Fruit fly (Drosophila melanogaster): ENCODE data around the gene CG7739.

Gene CG7739

dm6 chr3L:15583504-15583903 is 20.6 kb upstream of the CG7739 start, which contains the start of gene AIMP2:
TSS of gene AIMP2 (plus strand) at chr3L:15583638.
- peak; percentile 44 for TF ChIP-seq rgr (GFP tag; optimal IDR thresholded peaks at IDR 0.05)
- no peak for TF ChIP-seq Hr83 (GFP tag; optimal IDR thresholded peaks at IDR 0.05; ENCODE audit: poor library complexity, severe bottlenecking)

dm6 chr3L:15580487-15580886 is 17.6 kb upstream of the CG7739 start, which contains the start of the genes mrn and CG12301:
TSS of gene mrn (minus strand) at chr3L:15580537.
TSS of gene CG12301 (plus strand) at chr3L:15580800.
- TF ChIP-seq Myc (optimal IDR thresholded peaks at IDR 0.05) = peak; percentile 80
- TF ChIP-seq Rel (GFP tag; optimal IDR thresholded peaks at IDR 0.05) = no peak
- TF ChIP-seq Rel (tag; optimal IDR thresholded peaks at IDR 0.05) = peak; percentile 85
- no peak for TF ChIP-seq tai (GFP tag; optimal IDR thresholded peaks at IDR 0.05)
- TF ChIP-seq Hr83 (GFP tag; optimal IDR thresholded peaks at IDR 0.05; ENCODE audit: poor library complexity, severe bottlenecking) = peak; percentile 94
- TF ChIP-seq OdsH (GFP tag; optimal IDR thresholded peaks at IDR 0.05) = peak; percentile 80
- TF ChIP-seq psq (GFP tag; optimal IDR thresholded peaks at IDR 0.05) = peak; percentile 65
- peak; percentile 87 for TF ChIP-seq rgr (GFP tag; optimal IDR thresholded peaks at IDR 0.05)
- TF ChIP-seq ey (GFP tag; optimal IDR thresholded peaks at IDR 0.05) = peak; percentile 81
- TF ChIP-seq woc (GFP tag; optimal IDR thresholded peaks at IDR 0.05) = no peak
- peak; percentile 43 for TF ChIP-seq CG9705 (GFP tag; optimal IDR thresholded peaks at IDR 0.05)
- peak; percentile 67 for TF ChIP-seq sv (GFP tag; optimal IDR thresholded peaks at IDR 0.05)
- TF ChIP-seq Sp1 (GFP tag; optimal IDR thresholded peaks at IDR 0.05) = no peak
- peak; percentile 93 for TF ChIP-seq HLH106 (tag; optimal IDR thresholded peaks at IDR 0.05)
- peak; percentile 97 for TF ChIP-seq h (GFP tag; optimal IDR thresholded peaks at IDR 0.05)

- TF ChIP-seq fru (GFP tag; optimal IDR thresholded peaks at IDR 0.05) (no peak), Rel (GFP tag; optimal IDR thresholded peaks at IDR 0.05) (no peak), Rel (tag; optimal IDR thresholded peaks at IDR 0.05) (no peak), brk (GFP tag; optimal IDR thresholded peaks at IDR 0.05) (no peak), Vsx2 (GFP tag; optimal IDR thresholded peaks at IDR 0.05; ENCODE audit: partially characterized antibody) (no peak)
Observed at dm6 chr3L:15576357-15576756, 13.5 kb upstream of the CG7739 start, which contains the start of gene Ufsp2. TSS of gene Ufsp2 (plus strand) at chr3L:15576570.

dm6 chr3L:15570571-15570970 is 7.7 kb upstream of the CG7739 start:
- TF ChIP-seq Myc (optimal IDR thresholded peaks at IDR 0.05) (no peak), usp (GFP tag; optimal IDR thresholded peaks at IDR 0.05) (no peak), pan (optimal IDR thresholded peaks at IDR 0.05) (no peak), Rel (GFP tag; optimal IDR thresholded peaks at IDR 0.05) (no peak), Rel (tag; optimal IDR thresholded peaks at IDR 0.05) (no peak), ey (GFP tag; optimal IDR thresholded peaks at IDR 0.05) (no peak), N (GFP tag; optimal IDR thresholded peaks at IDR 0.05) (no peak), Hr78 (GFP tag; optimal IDR thresholded peaks at IDR 0.05) (no peak), dmrt93B (GFP tag; optimal IDR thresholded peaks at IDR 0.05) (no peak), GATAd (GFP tag; optimal IDR thresholded peaks at IDR 0.05) (no peak), OdsH (GFP tag; optimal IDR thresholded peaks at IDR 0.05) (no peak)

dm6 chr3L:15568748-15569147 is 5.9 kb upstream of the CG7739 start:
- TF ChIP-seq Rel (GFP tag; optimal IDR thresholded peaks at IDR 0.05) = no peak
- peak; percentile 77 for TF ChIP-seq Rel (tag; optimal IDR thresholded peaks at IDR 0.05)
- no peak for TF ChIP-seq dl (GFP tag; optimal IDR thresholded peaks at IDR 0.05; ENCODE audit: insufficient read depth in 1 of 2, partially characterized antibody in 2 of 2)
- no peak for TF ChIP-seq woc (GFP tag; optimal IDR thresholded peaks at IDR 0.05)
- no peak for TF ChIP-seq Hr83 (GFP tag; optimal IDR thresholded peaks at IDR 0.05; ENCODE audit: poor library complexity, severe bottlenecking)

- TF ChIP-seq Sp1 (GFP tag; optimal IDR thresholded peaks at IDR 0.05) (peak; percentile 55), tai (GFP tag; optimal IDR thresholded peaks at IDR 0.05) (no peak), h (GFP tag; optimal IDR thresholded peaks at IDR 0.05) (peak; percentile 66), CG9705 (GFP tag; optimal IDR thresholded peaks at IDR 0.05) (no peak), dl (GFP tag; optimal IDR thresholded peaks at IDR 0.05; ENCODE audit: insufficient read depth in 1 of 2, partially characterized antibody in 2 of 2) (no peak), CG32264 (GFP tag; optimal IDR thresholded peaks at IDR 0.05) (peak; percentile 32), Rel (GFP tag; optimal IDR thresholded peaks at IDR 0.05) (peak; percentile 36), Rel (tag; optimal IDR thresholded peaks at IDR 0.05) (no peak), br (GFP tag; optimal IDR thresholded peaks at IDR 0.05) (peak; percentile 47), OdsH (GFP tag; optimal IDR thresholded peaks at IDR 0.05) (peak; percentile 19), rgr (GFP tag; optimal IDR thresholded peaks at IDR 0.05) (peak; percentile 68), foxo (GFP tag; optimal IDR thresholded peaks at IDR 0.05) (no peak), Jra (GFP tag; optimal IDR thresholded peaks at IDR 0.05) (no peak), jim (GFP tag; optimal IDR thresholded peaks at IDR 0.05) (peak; percentile 28), psq (GFP tag; optimal IDR thresholded peaks at IDR 0.05) (peak; percentile 66), Hr83 (GFP tag; optimal IDR thresholded peaks at IDR 0.05; ENCODE audit: poor library complexity, severe bottlenecking) (peak; percentile 90)
Observed at dm6 chr3L:15566484-15566955, 3.7 kb upstream of the CG7739 start.

All from whole organism, wandering third instar larva.